Worm (Caenorhabditis elegans) whole organism, midembryonic: Measurements from ENCODE around the gene Y5H2B.3.

Source experiments
- T22C8.4 ChIP-seq: fragments of 200-800 bp; sonication (Bioruptor generic); IDR thresholded peaks from 2 replicates; pipeline ENCODE4 v1.3.6; 2022; ENCODE audit warnings: missing genetic modification characterization, missing compliant biosample characterization
- flt-1 ChIP-seq: fragments of 200-800 bp; sonication (Bioruptor generic); IDR thresholded peaks from 2 replicates; pipeline ENCODE4 v1.3.6; 2022; ENCODE audit warnings: missing genetic modification characterization, missing compliant biosample characterization
- ref-1 ChIP-seq: fragments of 200-800 bp; sonication (Bioruptor generic); conservative IDR thresholded peaks from 2 replicates; pipeline ENCODE4 v1.3.6; 2022; ENCODE audit warnings: missing genetic modification reagents, missing genetic modification characterization, missing compliant biosample characterization
- ztf-23 ChIP-seq: fragments of 200-800 bp; sonication (Bioruptor generic); IDR thresholded peaks from 2 replicates; pipeline ENCODE4 v1.3.6; 2022; ENCODE audit warnings: missing genetic modification reagents, missing genetic modification characterization, missing compliant biosample characterization
- ztf-29 ChIP-seq: fragments of 200-800 bp; sonication (Bioruptor generic); IDR thresholded peaks from 2 replicates; pipeline ENCODE4 v1.3.6; 2022; ENCODE audit warnings: missing genetic modification reagents, missing genetic modification characterization, missing compliant biosample characterization

DNA sequence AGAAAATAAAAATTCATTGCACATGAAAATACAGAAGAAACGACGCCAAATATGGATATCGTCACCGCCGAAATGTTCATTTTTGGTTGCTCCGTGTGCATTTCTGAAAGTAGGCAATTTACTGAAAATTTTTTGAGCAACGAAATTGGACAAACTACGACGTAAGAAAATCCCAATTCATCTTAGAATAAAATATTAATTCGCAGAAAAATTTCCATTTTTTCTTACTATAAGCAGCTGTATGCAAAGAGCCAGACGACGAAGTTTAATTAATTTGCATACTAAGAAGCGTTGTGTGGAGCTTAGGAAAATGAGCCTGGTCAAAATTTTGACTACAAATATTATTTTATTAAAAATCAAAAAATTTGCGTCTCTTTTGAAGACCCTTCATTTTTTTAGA lies 21.4 kb upstream of the Y5H2B.3 start, which contains the start of gene srbc-19:
- TF ChIP-seq flt-1 (GFP tag; lab: Robert Waterston, UW) (no peak), ref-1 (GFP tag; lab: Robert Waterston, UW) (no peak), ztf-23 (GFP tag; lab: Robert Waterston, UW) (no peak), ztf-29 (GFP tag; lab: Robert Waterston, UW) (no peak), T22C8.4 (GFP tag; lab: Robert Waterston, UW) (no peak)
